Worm (Caenorhabditis elegans): ENCODE measurements around the gene rpb-2.

The rpb-2 gene

ce11 chrIII:4962886-4963285 lies 23.5 kb downstream of the rpb-2 start, which contains the start of gene C27F2.9:
Gene C27F2.9, minus strand, starts transcription at chrIII:4963044.
- TF ChIP-seq eyg-1 (tag; optimal IDR thresholded peaks at IDR 0.05) (no peak), lim-6 (tag; optimal IDR thresholded peaks at IDR 0.05) (no peak), ztf-16 (tag; optimal IDR thresholded peaks at IDR 0.05) (no peak), unc-42 (tag; optimal IDR thresholded peaks at IDR 0.05) (peak; percentile 56), ceh-6 (GFP tag; optimal IDR thresholded peaks at IDR 0.05) (no peak), dmd-4 (tag; optimal IDR thresholded peaks at IDR 0.05; ENCODE audit: borderline replicate concordance) (no peak), unc-55 (GFP tag; optimal IDR thresholded peaks at IDR 0.05) (peak; percentile 26), Y22D7AL.16 (tag; optimal IDR thresholded peaks at IDR 0.05) (peak; percentile 16), sox-2 (GFP tag; IDR thresholded peaks at IDR 0.05) (peak; percentile 48), rnt-1 (tag; optimal IDR thresholded peaks at IDR 0.05) (peak; percentile 19), dve-1 (tag; optimal IDR thresholded peaks at IDR 0.05) (peak; percentile 23), ceh-18 (tag; optimal IDR thresholded peaks at IDR 0.05) (peak; percentile 76), zip-5 (tag; optimal IDR thresholded peaks at IDR 0.05) (no peak), mec-3 (tag; optimal IDR thresholded peaks at IDR 0.05; ENCODE audit: borderline replicate concordance) (no peak), ceh-48 (tag; optimal IDR thresholded peaks at IDR 0.05) (peak; percentile 81), fax-1 (tag; optimal IDR thresholded peaks at IDR 0.05) (no peak), tbx-2 (tag; optimal IDR thresholded peaks at IDR 0.05) (peak; percentile 76), odd-2 (tag; optimal IDR thresholded peaks at IDR 0.05) (no peak), hlh-30 (tag; optimal IDR thresholded peaks at IDR 0.05; ENCODE audit: insufficient read depth) (no peak), nfya-1 (tag; optimal IDR thresholded peaks at IDR 0.05) (peak; percentile 82), lin-11 (tag; optimal IDR thresholded peaks at IDR 0.05) (peak; percentile 25), sdc-2 (tag; optimal IDR thresholded peaks at IDR 0.05) (peak; percentile 50), npax-4 (tag; optimal IDR thresholded peaks at IDR 0.05) (peak; percentile 1), sox-4 (tag; optimal IDR thresholded peaks at IDR 0.05) (no peak), C08G9.2 (tag; optimal IDR thresholded peaks at IDR 0.05) (peak; percentile 4), T23F11.4 (GFP tag; optimal IDR thresholded peaks at IDR 0.05) (no peak), unc-86 (tag; optimal IDR thresholded peaks at IDR 0.05) (peak; percentile 18), ttx-3 (tag; optimal IDR thresholded peaks at IDR 0.05) (peak; percentile 36), elt-2 (tag; optimal IDR thresholded peaks at IDR 0.05) (peak; percentile 61), ceh-45 (GFP tag; IDR thresholded peaks at IDR 0.05) (no peak), pax-1 (tag; optimal IDR thresholded peaks at IDR 0.05) (no peak), ceh-30 (tag; optimal IDR thresholded peaks at IDR 0.05) (peak; percentile 24), ceh-9 (tag; optimal IDR thresholded peaks at IDR 0.05) (no peak), ahr-1 (tag; optimal IDR thresholded peaks at IDR 0.05) (no peak), hlh-13 (GFP tag; optimal IDR thresholded peaks at IDR 0.05) (no peak), K02D7.2 (tag; optimal IDR thresholded peaks at IDR 0.05) (no peak), tbx-7 (tag; optimal IDR thresholded peaks at IDR 0.05) (peak; percentile 44), che-1 (tag; optimal IDR thresholded peaks at IDR 0.05) (no peak), gmeb-2 (tag; optimal IDR thresholded peaks at IDR 0.05) (no peak), K09A11.1 (tag; optimal IDR thresholded peaks at IDR 0.05; ENCODE audit: insufficient read depth) (no peak), hlh-15 (tag; optimal IDR thresholded peaks at IDR 0.05) (no peak), C38D4.7 (GFP tag; optimal IDR thresholded peaks at IDR 0.05) (no peak), elt-4 (tag; optimal IDR thresholded peaks at IDR 0.05) (no peak), pag-3 (tag; optimal IDR thresholded peaks at IDR 0.05; ENCODE audit: borderline replicate concordance) (no peak), fkh-6 (tag; optimal IDR thresholded peaks at IDR 0.05) (no peak), ama-1 (optimal IDR thresholded peaks at IDR 0.05) (no peak), ceh-34 (tag; optimal IDR thresholded peaks at IDR 0.05) (peak; percentile 51), ceh-31 (tag; optimal IDR thresholded peaks at IDR 0.05) (peak; percentile 73), fkh-10 (GFP tag; optimal IDR thresholded peaks at IDR 0.05) (no peak), pros-1 (tag; optimal IDR thresholded peaks at IDR 0.05) (no peak), ceh-19 (GFP tag; optimal IDR thresholded peaks at IDR 0.05) (no peak), madf-2 (tag; optimal IDR thresholded peaks at IDR 0.05) (peak; percentile 31), nhr-232 (tag; optimal IDR thresholded peaks at IDR 0.05) (no peak), ets-4 (tag; optimal IDR thresholded peaks at IDR 0.05) (peak; percentile 77)
